Worm (Caenorhabditis elegans): Measurements from ENCODE around the gene C02B8.3.

ce11 chrX:8117827-8118317 lies 21.4 kb upstream of the C02B8.3 start:
- no peak for TF ChIP-seq sptf-2 (GFP tag; optimal IDR thresholded peaks at IDR 0.05)
- TF ChIP-seq hmg-1.2 (GFP tag; IDR thresholded peaks at IDR 0.05) = no peak
- no peak for TF ChIP-seq pbrm-1 (GFP tag; IDR thresholded peaks at IDR 0.05)
- TF ChIP-seq ets-4 (GFP tag; optimal IDR thresholded peaks at IDR 0.05) = no peak
- no peak for TF ChIP-seq dpl-1 (GFP tag; optimal IDR thresholded peaks at IDR 0.05)
- TF ChIP-seq pha-4 (tag; optimal IDR thresholded peaks at IDR 0.05) = no peak
- TF ChIP-seq nhr-27 (tag; optimal IDR thresholded peaks at IDR 0.05) = no peak
- no peak for TF ChIP-seq tbp1 (GFP tag; optimal IDR thresholded peaks at IDR 0.05)
- TF ChIP-seq Y53G8AR.9 (GFP tag; conservative IDR thresholded peaks at IDR 0.05) = no peak
- TF ChIP-seq zim-3 (tag; optimal IDR thresholded peaks at IDR 0.05) = no peak

All from whole organism, young adult.